Fruit fly (Drosophila melanogaster) whole organism, embryonic: Measurements from ENCODE around the gene CG18577.

Source experiments
- Ada2b ChIP-seq: fragments of 200-800 bp; sonication (Bioruptor generic); IDR thresholded peaks from 2 replicates; pipeline ENCODE4 v1.3.6; 2022; ENCODE audit warnings: missing biosample characterization, missing genetic modification characterization
- Antp ChIP-seq: fragments of 200-800 bp; sonication (Bioruptor generic); optimal IDR thresholded peaks from 3 replicates; lab custom pipeline; 2016; ENCODE audit warnings: missing biosample characterization, missing genetic modification characterization
- Asciz ChIP-seq: fragments of 200-800 bp; sonication (Bioruptor generic); optimal IDR thresholded peaks from 2 replicates; lab custom pipeline; 2017; ENCODE audit warnings: missing biosample characterization, mild to moderate bottlenecking, missing genetic modification characterization, missing genetic modification reagents
- B-H1 ChIP-seq: fragments of 200-800 bp; sonication (Bioruptor generic); IDR thresholded peaks from 3 replicates; pipeline ENCODE4 v1.3.6; 2022; ENCODE audit warnings: missing biosample characterization, missing genetic modification characterization
- B-H2 ChIP-seq: fragments of 200-800 bp; sonication (Bioruptor generic); optimal IDR thresholded peaks from 2 replicates; lab custom pipeline; 2018; ENCODE audit warnings: missing biosample characterization, mild to moderate bottlenecking, missing genetic modification characterization
- Bgb ChIP-seq: fragments of 200-800 bp; sonication (Bioruptor generic); IDR thresholded peaks from 2 replicates; pipeline ENCODE4 v1.3.6; 2022; ENCODE audit warnings: missing biosample characterization, missing genetic modification characterization; ENCODE audit not compliant: partially characterized antibody
- CG10431 ChIP-seq: fragments of 200-800 bp; sonication (Bioruptor generic); optimal IDR thresholded peaks from 3 replicates; lab custom pipeline; 2018; ENCODE audit warnings: missing biosample characterization, mild to moderate bottlenecking, missing genetic modification characterization
- CG10543 ChIP-seq: fragments of 200-800 bp; sonication (Bioruptor generic); optimal IDR thresholded peaks from 3 replicates; lab custom pipeline; 2017; ENCODE audit warnings: missing biosample characterization, mild to moderate bottlenecking, missing genetic modification characterization, moderate library complexity
- CG12769 ChIP-seq: fragments of 200-800 bp; sonication (Bioruptor generic); optimal IDR thresholded peaks from 2 replicates; lab custom pipeline; 2019; ENCODE audit warnings: missing biosample characterization, mild to moderate bottlenecking, missing genetic modification characterization, moderate library complexity
- CG14860 ChIP-seq: fragments of 200-800 bp; sonication (Bioruptor generic); IDR thresholded peaks from 3 replicates; pipeline ENCODE4 v1.3.6; 2022; ENCODE audit warnings: missing biosample characterization, missing genetic modification characterization; ENCODE audit not compliant: partially characterized antibody
- CG17361 ChIP-seq: fragments of 200-800 bp; sonication (Bioruptor generic); IDR thresholded peaks from 3 replicates; pipeline ENCODE4 v1.3.6; 2022; ENCODE audit warnings: missing biosample characterization, missing genetic modification characterization
- CG17912 ChIP-seq: fragments of 200-800 bp; sonication (Bioruptor generic); optimal IDR thresholded peaks from 2 replicates; lab custom pipeline; 2018; ENCODE audit warnings: missing biosample characterization, mild to moderate bottlenecking, missing genetic modification characterization
- CG31224 ChIP-seq: fragments of 200-800 bp; sonication (Bioruptor generic); IDR thresholded peaks from 2 replicates; pipeline ENCODE4 v1.3.6; 2022; ENCODE audit warnings: missing biosample characterization, missing genetic modification characterization
- CG42726 ChIP-seq: fragments of 200-800 bp; sonication (Bioruptor generic); IDR thresholded peaks from 2 replicates; pipeline ENCODE4 v1.3.6; 2022; ENCODE audit warnings: missing biosample characterization, missing genetic modification characterization; ENCODE audit not compliant: partially characterized antibody
- CG4360 ChIP-seq: fragments of 200-800 bp; sonication (Bioruptor generic); IDR thresholded peaks from 2 replicates; pipeline ENCODE4 v1.3.6; 2022; ENCODE audit warnings: missing biosample characterization, missing genetic modification characterization
- CG6272 ChIP-seq: fragments of 200-800 bp; sonication (Bioruptor generic); IDR thresholded peaks from 2 replicates; pipeline ENCODE4 v1.3.6; 2022; ENCODE audit warnings: missing biosample characterization, missing genetic modification characterization
- CG6683 ChIP-seq: fragments of 200-800 bp; sonication (Bioruptor generic); optimal IDR thresholded peaks from 2 replicates; lab custom pipeline; 2017; ENCODE audit warnings: missing biosample characterization, mild to moderate bottlenecking, missing genetic modification characterization, missing genetic modification reagents
- CG6791 ChIP-seq: fragments of 200-800 bp; sonication (Bioruptor generic); IDR thresholded peaks from 3 replicates; pipeline ENCODE4 v1.3.6; 2022; ENCODE audit warnings: missing biosample characterization, missing genetic modification characterization; ENCODE audit not compliant: partially characterized antibody
- CG8924 ChIP-seq: fragments of 200-800 bp; optimal IDR thresholded peaks from 3 replicates; lab custom pipeline; 2019; ENCODE audit warnings: missing biosample characterization, mild to moderate bottlenecking, missing genetic modification characterization, moderate library complexity
- CG9215 ChIP-seq: fragments of 200-800 bp; sonication (Bioruptor generic); IDR thresholded peaks from 2 replicates; pipeline ENCODE4 v1.3.6; 2022; ENCODE audit warnings: missing biosample characterization, missing genetic modification characterization
- CG9932 ChIP-seq: fragments of 200-800 bp; sonication (Bioruptor generic); IDR thresholded peaks from 2 replicates; pipeline ENCODE4 v1.3.6; 2022; ENCODE audit warnings: missing biosample characterization, missing genetic modification characterization
- Fer3 ChIP-seq: fragments of 200-800 bp; sonication (Bioruptor generic); optimal IDR thresholded peaks from 2 replicates; lab custom pipeline; 2018; ENCODE audit warnings: missing biosample characterization, mild to moderate bottlenecking, missing genetic modification characterization, moderate library complexity
- HLHmδ ChIP-seq: fragments of 200-800 bp; sonication (Bioruptor generic); optimal IDR thresholded peaks from 2 replicates; lab custom pipeline; 2018; ENCODE audit warnings: missing biosample characterization, mild to moderate bottlenecking, missing genetic modification characterization, moderate library complexity
- Hr51 ChIP-seq, 2 experiments: fragments of 200-800 bp; sonication (Bioruptor generic); optimal IDR thresholded peaks; 2 replicates in 1 of 2; 3 replicates in 1 of 2; lab custom pipeline; 2016 to 2018; ENCODE audit warnings: missing biosample characterization in 2 of 2, missing genetic modification characterization in 2 of 2, mild to moderate bottlenecking in 1 of 2, moderate library complexity in 1 of 2
- Lhr ChIP-seq: fragments of 200-800 bp; sonication (Bioruptor generic); optimal IDR thresholded peaks from 3 replicates; lab custom pipeline; 2017; ENCODE audit warnings: mild to moderate bottlenecking, missing biosample characterization, missing genetic modification reagents, missing genetic modification characterization
- Lim3 ChIP-seq: fragments of 200-800 bp; sonication (Bioruptor generic); IDR thresholded peaks from 2 replicates; pipeline ENCODE4 v1.3.6; 2022; ENCODE audit warnings: missing biosample characterization, missing genetic modification characterization
- MESR4 ChIP-seq: fragments of 200-800 bp; sonication (Bioruptor generic); optimal IDR thresholded peaks from 2 replicates; lab custom pipeline; 2018; ENCODE audit warnings: missing biosample characterization, mild to moderate bottlenecking, missing genetic modification characterization, moderate library complexity
- Med ChIP-seq: fragments of 200-800 bp; sonication (Bioruptor generic); peaks from one replicate; lab custom pipeline; 2016; ENCODE audit warnings: missing biosample characterization, missing genetic modification characterization, mild to moderate bottlenecking, inconsistent platforms, moderate library complexity
- NFAT ChIP-seq: fragments of 200-800 bp; sonication (Bioruptor generic); IDR thresholded peaks from 2 replicates; pipeline ENCODE4 v1.3.6; 2022; ENCODE audit warnings: missing biosample characterization, missing genetic modification characterization
- Pdp1 ChIP-seq, 2 experiments: fragments of 200-800 bp; sonication (Bioruptor generic); optimal IDR thresholded peaks; 3 replicates each; lab custom pipeline; 2016; ENCODE audit warnings: missing biosample characterization in 2 of 2, missing genetic modification characterization in 2 of 2, mild to moderate bottlenecking in 1 of 2, moderate library complexity in 1 of 2
- bab2 ChIP-seq: fragments of 200-800 bp; sonication (Bioruptor generic); optimal IDR thresholded peaks from 2 replicates; lab custom pipeline; 2016; ENCODE audit warnings: missing biosample characterization, missing genetic modification characterization
- btn ChIP-seq: fragments of 200-800 bp; sonication (Bioruptor generic); optimal IDR thresholded peaks from 2 replicates; lab custom pipeline; 2016; ENCODE audit warnings: missing biosample characterization, missing genetic modification characterization
- crc ChIP-seq: fragments of 200-800 bp; sonication (Bioruptor generic); optimal IDR thresholded peaks from 2 replicates; lab custom pipeline; 2016; ENCODE audit warnings: missing biosample characterization, missing genetic modification characterization
- crp ChIP-seq, 2 experiments: fragments of 200-800 bp; sonication (Bioruptor generic); optimal IDR thresholded peaks; 2 replicates in 1 of 2; 3 replicates in 1 of 2; lab custom pipeline; 2017; ENCODE audit warnings: missing biosample characterization in 2 of 2, missing genetic modification characterization in 2 of 2, mild to moderate bottlenecking in 1 of 2, moderate library complexity in 1 of 2
- emc ChIP-seq: fragments of 200-800 bp; sonication (Bioruptor generic); optimal IDR thresholded peaks from 2 replicates; lab custom pipeline; 2016; ENCODE audit warnings: missing biosample characterization, missing genetic modification characterization
- eve ChIP-seq, 2 experiments: fragments of >200 bp; optimal IDR thresholded peaks; 2 replicates each; lab custom pipeline; 2017; ENCODE audit warnings: missing biosample characterization in 2 of 2, missing genetic modification characterization in 2 of 2
- exex ChIP-seq: fragments of 200-800 bp; sonication (Bioruptor generic); optimal IDR thresholded peaks from 4 replicates; lab custom pipeline; 2018; ENCODE audit warnings: missing biosample characterization, mild to moderate bottlenecking, missing genetic modification characterization, moderate library complexity
- gcm2 ChIP-seq: fragments of 200-800 bp; sonication (Bioruptor generic); optimal IDR thresholded peaks from 2 replicates; lab custom pipeline; 2016; ENCODE audit warnings: missing biosample characterization, missing genetic modification characterization
- gsb ChIP-seq: fragments of 200-800 bp; sonication (Bioruptor generic); IDR thresholded peaks from 2 replicates; pipeline ENCODE4 v1.3.6; 2022; ENCODE audit warnings: missing biosample characterization, missing genetic modification characterization
- ind ChIP-seq: fragments of 200-800 bp; sonication (Bioruptor generic); optimal IDR thresholded peaks from 3 replicates; lab custom pipeline; 2016; ENCODE audit warnings: missing biosample characterization, missing genetic modification characterization
- psq ChIP-seq: fragments of 200-800 bp; sonication (Bioruptor generic); optimal IDR thresholded peaks from 2 replicates; lab custom pipeline; 2017; ENCODE audit warnings: missing biosample characterization, missing genetic modification characterization
- salm ChIP-seq: fragments of 200-800 bp; sonication (Bioruptor generic); optimal IDR thresholded peaks from 2 replicates; lab custom pipeline; 2018; ENCODE audit warnings: missing biosample characterization, mild to moderate bottlenecking, missing genetic modification characterization
- sc ChIP-seq, 3 experiments: fragments of >200 bp in 2 of 3; fragments of 200-800 bp in 1 of 3; sonication (Bioruptor generic) in 1 of 3; optimal IDR thresholded peaks; 2 replicates in 2 of 3; 3 replicates in 1 of 3; lab custom pipeline; 2017; ENCODE audit warnings: mild to moderate bottlenecking in 1 of 3, missing biosample characterization in 1 of 3, missing genetic modification characterization in 1 of 3, missing genetic modification reagents in 1 of 3
- sisA ChIP-seq: fragments of 200-800 bp; sonication (Bioruptor generic); IDR thresholded peaks from 2 replicates; pipeline ENCODE4 v1.3.6; 2022; ENCODE audit warnings: missing biosample characterization, missing genetic modification characterization
- slou ChIP-seq: fragments of 200-800 bp; sonication (Bioruptor generic); optimal IDR thresholded peaks from 3 replicates; lab custom pipeline; 2016; ENCODE audit warnings: missing biosample characterization, missing genetic modification characterization
- sna ChIP-seq: fragments of 200-800 bp; sonication (Bioruptor generic); IDR thresholded peaks from 2 replicates; pipeline ENCODE4 v1.3.6; 2022; ENCODE audit warnings: missing biosample characterization, missing genetic modification characterization; ENCODE audit not compliant: partially characterized antibody
- tll ChIP-seq, 2 experiments: fragments of 200-800 bp in 1 of 2; fragments of >200 bp in 1 of 2; sonication (Bioruptor generic) in 1 of 2; optimal IDR thresholded peaks; 2 replicates each; lab custom pipeline; 2017 to 2019; ENCODE audit warnings: missing biosample characterization in 2 of 2, missing genetic modification characterization in 2 of 2, mild to moderate bottlenecking in 1 of 2, moderate library complexity in 1 of 2
- ttk ChIP-seq: fragments of 200-800 bp; sonication (Bioruptor generic); IDR thresholded peaks from 2 replicates; pipeline ENCODE4 v2.1.2; 2022; ENCODE audit warnings: missing biosample characterization, missing genetic modification characterization
- zfh2 ChIP-seq: fragments of 200-800 bp; sonication (Bioruptor generic); optimal IDR thresholded peaks from 2 replicates; lab custom pipeline; 2016; ENCODE audit warnings: missing biosample characterization, missing genetic modification characterization

Gene CG18577

dm6 chr3R:11199227-11199835 lies 3.4 kb downstream of the CG18577 start (continued):
- TF ChIP-seq emc (GFP tag; lab: Kevin White, UChicago): no peak
- no peak for TF ChIP-seq btn (GFP tag; lab: Kevin White, UChicago)
- TF ChIP-seq eve (GFP tag; optimal IDR thresholded peaks at IDR 0.05; lab: Kevin White, UChicago): no peak
- no peak for TF ChIP-seq CG8924
- TF ChIP-seq Med (GFP tag; lab: Kevin White, UChicago): peak; percentile 50
- peak in 1 of 2 experiments; percentile 84 for TF ChIP-seq Pdp1 (GFP tag; optimal IDR thresholded peaks at IDR 0.05; lab: Kevin White, UChicago)
- no peak for TF ChIP-seq zfh2 (GFP tag; lab: Kevin White, UChicago)
- TF ChIP-seq sisA (GFP tag; lab: Robert Waterston, UW): no peak
- no peak for TF ChIP-seq CG10431
- TF ChIP-seq CG17361 (GFP tag; lab: Robert Waterston, UW): no peak
- no peak for TF ChIP-seq ind
- no peak for TF ChIP-seq CG6272
- no peak for TF ChIP-seq CG6683 (GFP tag; lab: Kevin White, UChicago)
- no peak for TF ChIP-seq B-H1
- TF ChIP-seq bab2: no peak
- TF ChIP-seq CG6791: no peak
- TF ChIP-seq gcm2 (GFP tag; lab: Kevin White, UChicago): no peak
- no peak for TF ChIP-seq Asciz (GFP tag; lab: Kevin White, UChicago)
- TF ChIP-seq exex (tag; lab: Kevin White, UChicago): peak; percentile 98
- no peak for TF ChIP-seq gsb (GFP tag; lab: Robert Waterston, UW)
- TF ChIP-seq MESR4 (GFP tag; lab: Kevin White, UChicago): no peak
- no peak for TF ChIP-seq crc (GFP tag; lab: Kevin White, UChicago)
- TF ChIP-seq NFAT (GFP tag; lab: Robert Waterston, UW): no peak
- TF ChIP-seq psq (GFP tag; lab: Kevin White, UChicago): no peak
- TF ChIP-seq tll (GFP tag; optimal IDR thresholded peaks at IDR 0.05; lab: Kevin White, UChicago): no peak
- TF ChIP-seq salm: peak; percentile 11
- no peak for TF ChIP-seq Fer3
- no peak for TF ChIP-seq Antp
- TF ChIP-seq HLHmδ: no peak
- TF ChIP-seq CG4360 (GFP tag; lab: Robert Waterston, UW): no peak
- no peak for TF ChIP-seq CG9215 (GFP tag; lab: Robert Waterston, UW)
- no peak for TF ChIP-seq Bgb (GFP tag; lab: Robert Waterston, UW)
- no peak for TF ChIP-seq Lhr (GFP tag; lab: Kevin White, UChicago)
- peak; percentile 24 for TF ChIP-seq CG10543
- no peak for TF ChIP-seq sc (optimal IDR thresholded peaks at IDR 0.05; lab: Kevin White, UChicago)
- TF ChIP-seq sc (GFP tag; optimal IDR thresholded peaks at IDR 0.05; lab: Kevin White, UChicago): no peak
- peak; percentile 6 for TF ChIP-seq CG12769 (tag; lab: Kevin White, UChicago)
- TF ChIP-seq Lim3 (GFP tag; lab: Robert Waterston, UW): no peak
- TF ChIP-seq ttk (GFP tag; lab: Robert Waterston, UW): no peak
- no peak for TF ChIP-seq crp (GFP tag; optimal IDR thresholded peaks at IDR 0.05; lab: Kevin White, UChicago)
- no peak for TF ChIP-seq CG14860 (GFP tag; lab: Robert Waterston, UW)
- no peak for TF ChIP-seq CG9932
- TF ChIP-seq sna (GFP tag; lab: Robert Waterston, UW): no peak
- no peak for TF ChIP-seq CG17912 (GFP tag; lab: Kevin White, UChicago)
- peak; percentile 74 for TF ChIP-seq CG31224 (GFP tag; lab: Robert Waterston, UW)
- TF ChIP-seq Hr51 (GFP tag; optimal IDR thresholded peaks at IDR 0.05; lab: Kevin White, UChicago): no peak
- TF ChIP-seq slou (GFP tag; lab: Kevin White, UChicago): no peak
- no peak for TF ChIP-seq B-H2 (GFP tag; lab: Kevin White, UChicago)
- TF ChIP-seq Ada2b (GFP tag; lab: Robert Waterston, UW): no peak
- no peak for TF ChIP-seq CG42726
